Worm (Caenorhabditis elegans): Measurements from ENCODE around the gene cit-1.2.

- TF ChIP-seq med-1 (GFP tag; optimal IDR thresholded peaks at IDR 0.05; ENCODE audit: insufficient read depth), result no peak
- TF ChIP-seq flt-1 (GFP tag; IDR thresholded peaks at IDR 0.05), result no peak
These were observed 18.9 kb downstream of the cit-1.2 start, which contains the start of gene F44B9.8 for ce11 chrIII:8029487-8029886.

All from whole organism, midembryonic.